Fruit fly (Drosophila melanogaster): ENCODE measurements around the gene CG33272.
A peak's percentile ranks its signal among the peaks of the same experiment; 100 is the strongest.

The CG33272 gene

DNA sequence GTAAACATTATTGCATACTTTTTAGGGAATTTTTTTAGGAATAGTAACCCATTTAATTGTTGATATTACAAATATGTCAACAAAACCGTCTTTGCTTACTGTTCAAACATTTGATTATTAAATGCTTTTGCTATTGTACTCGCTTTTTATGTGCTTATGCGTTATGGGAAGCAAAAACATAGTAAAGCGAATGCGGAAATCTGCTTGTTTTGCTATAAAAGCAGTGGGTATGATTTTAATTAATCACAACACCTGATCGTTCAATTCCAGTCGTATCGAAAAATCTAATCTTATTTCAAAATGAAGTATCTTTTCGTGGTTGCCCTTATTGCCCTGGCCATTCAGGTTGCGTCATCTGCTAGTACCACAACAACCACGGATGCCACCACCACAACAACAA is 2.1 kb downstream of the CG33272 start, which contains the start of gene CG33500:
Gene CG33500, plus strand, starts transcription at position 301 of the 400 bp plus-strand sequence.
- peak; percentile 29 for TF ChIP-seq Hmr (GFP tag; optimal IDR thresholded peaks at IDR 0.05)
- no peak for TF ChIP-seq CG4424 (GFP tag; optimal IDR thresholded peaks at IDR 0.05)
- TF ChIP-seq Med (GFP tag) = peak; percentile 42
- no peak for TF ChIP-seq ranshi (GFP tag; IDR thresholded peaks at IDR 0.05)
- TF ChIP-seq dmrt11E (tag; optimal IDR thresholded peaks at IDR 0.05) = no peak
- no peak for TF ChIP-seq CG8290 (GFP tag; optimal IDR thresholded peaks at IDR 0.05)
- peak in 1 of 2 experiments; percentile 8 for TF ChIP-seq CG8290 (tag; optimal IDR thresholded peaks at IDR 0.05)

DNA sequence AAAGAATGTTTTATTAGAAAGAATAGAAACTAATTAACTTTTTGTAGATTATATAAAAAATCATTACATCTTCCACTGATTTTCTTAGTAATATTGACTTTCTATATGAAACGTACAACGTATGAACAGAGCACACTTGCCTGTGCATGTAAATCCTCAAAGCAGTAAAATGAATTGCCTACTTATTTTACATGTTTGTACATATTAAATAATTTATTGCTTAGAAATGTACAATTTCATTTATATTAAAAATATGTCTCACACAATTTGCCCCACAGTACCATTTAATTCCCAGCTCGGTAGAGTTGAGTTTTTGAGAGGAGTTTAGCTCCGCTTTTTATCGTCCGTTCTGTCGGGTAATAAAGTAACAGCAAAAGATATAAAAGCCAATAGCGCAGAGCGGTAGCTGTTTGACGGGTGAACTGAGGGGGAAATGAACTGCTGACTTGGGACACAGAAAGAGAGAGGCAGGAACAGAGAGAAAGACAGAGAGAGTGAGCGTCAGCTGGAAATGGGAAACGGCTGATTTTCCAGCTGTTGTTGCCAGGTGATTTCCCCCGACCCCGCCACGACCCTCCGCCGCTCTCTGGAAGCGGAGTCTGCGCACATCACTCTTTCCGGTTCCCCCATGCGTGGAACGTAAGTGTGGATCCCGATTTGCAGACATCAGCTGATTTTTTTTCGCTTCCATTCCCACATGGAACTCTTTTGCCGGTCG is 17.1 kb downstream of the CG33272 start:
- TF ChIP-seq Asciz (GFP tag; optimal IDR thresholded peaks at IDR 0.05) = peak; percentile 23
- TF ChIP-seq nom (GFP tag; optimal IDR thresholded peaks at IDR 0.05) = peak; percentile 84
- no peak for TF ChIP-seq CG11456 (GFP tag; IDR thresholded peaks at IDR 0.05)
- TF ChIP-seq CG3163 (GFP tag; optimal IDR thresholded peaks at IDR 0.05) = peak; percentile 22
- TF ChIP-seq CG12299 (tag; optimal IDR thresholded peaks at IDR 0.05) = peak; percentile 9
- no peak for TF ChIP-seq CG18262 (tag; optimal IDR thresholded peaks at IDR 0.05)
- TF ChIP-seq Mad (GFP tag; optimal IDR thresholded peaks at IDR 0.05) = no peak
- no peak for TF ChIP-seq tup (GFP tag; optimal IDR thresholded peaks at IDR 0.05)
- TF ChIP-seq CG6765 (GFP tag; optimal IDR thresholded peaks at IDR 0.05) = peak; percentile 42
- TF ChIP-seq BtbVII (GFP tag; optimal IDR thresholded peaks at IDR 0.05) = peak; percentile 46
- TF ChIP-seq ci (GFP tag; IDR thresholded peaks at IDR 0.05) = peak; percentile 76; the same call in 2 of the 3 replicates
- no peak for TF ChIP-seq CG14710 (tag; optimal IDR thresholded peaks at IDR 0.05)
- TF ChIP-seq odd (GFP tag; optimal IDR thresholded peaks at IDR 0.05) = peak; percentile 53
- TF ChIP-seq Scr (GFP tag; IDR thresholded peaks at IDR 0.05; ENCODE audit: partially characterized antibody) = peak; percentile 25; the same call in 1 of the 2 replicates
- peak; percentile 42 for TF ChIP-seq kah (GFP tag; optimal IDR thresholded peaks at IDR 0.05)
- TF ChIP-seq hbn (GFP tag; IDR thresholded peaks at IDR 0.05; ENCODE audit: partially characterized antibody) = 0 out of 2 replicates have a peak, but pooled peaks have one; percentile 14
- TF ChIP-seq scrt (GFP tag; optimal IDR thresholded peaks at IDR 0.05) = peak; percentile 40
- TF ChIP-seq CG32767 (GFP tag; IDR thresholded peaks at IDR 0.05) = peak; percentile 8; the same call in 1 of the 2 replicates
- no peak for TF ChIP-seq sob (GFP tag; IDR thresholded peaks at IDR 0.05)
- TF ChIP-seq pan (optimal IDR thresholded peaks at IDR 0.05) = no peak
- no peak for TF ChIP-seq pan (GFP tag; optimal IDR thresholded peaks at IDR 0.05 in 1 of 2, IDR thresholded peaks at IDR 0.05 in 1 of 2)
- peak; percentile 71 for TF ChIP-seq CG12769 (tag; optimal IDR thresholded peaks at IDR 0.05)
- peak; percentile 51 for TF ChIP-seq pros (GFP tag; optimal IDR thresholded peaks at IDR 0.05)
- peak; percentile 52; the same call in 1 of the 3 replicates for TF ChIP-seq CG34422 (GFP tag; IDR thresholded peaks at IDR 0.05)
- no peak for TF ChIP-seq pnt (GFP tag; optimal IDR thresholded peaks at IDR 0.05)
- no peak for TF ChIP-seq CG10366 (GFP tag; IDR thresholded peaks at IDR 0.05)
- TF ChIP-seq rib (GFP tag; IDR thresholded peaks at IDR 0.05) = 0 out of 2 replicates have a peak, but pooled peaks have one; percentile 16
- no peak for TF ChIP-seq H15 (GFP tag; IDR thresholded peaks at IDR 0.05)
- TF ChIP-seq aop (GFP tag; IDR thresholded peaks at IDR 0.05) = peak; percentile 64; the same call in 1 of the 2 replicates
- no peak for TF ChIP-seq sima (GFP tag; optimal IDR thresholded peaks at IDR 0.05)
- peak; percentile 14 for TF ChIP-seq fd64A (GFP tag; optimal IDR thresholded peaks at IDR 0.05)
- TF ChIP-seq CG42726 (GFP tag; IDR thresholded peaks at IDR 0.05; ENCODE audit: partially characterized antibody) = peak; percentile 30; the same call in 1 of the 2 replicates
- no peak for TF ChIP-seq twi (tag; optimal IDR thresholded peaks at IDR 0.05)
- TF ChIP-seq CG13287 (GFP tag; IDR thresholded peaks at IDR 0.05; ENCODE audit: partially characterized antibody) = peak; percentile 47; the same call in 1 of the 2 replicates
- no peak for TF ChIP-seq CG9876 (GFP tag; optimal IDR thresholded peaks at IDR 0.05)
- no peak for TF ChIP-seq CG30431 (GFP tag; optimal IDR thresholded peaks at IDR 0.05)
- TF ChIP-seq CG17359 (tag; optimal IDR thresholded peaks at IDR 0.05) = peak; percentile 30
- peak; percentile 41 for TF ChIP-seq CG4707 (GFP tag; optimal IDR thresholded peaks at IDR 0.05)
- TF ChIP-seq vnd (GFP tag; IDR thresholded peaks at IDR 0.05; ENCODE audit: partially characterized antibody) = no peak
- peak; percentile 30 to 90 for TF ChIP-seq crp (GFP tag; optimal IDR thresholded peaks at IDR 0.05)
